Fruit fly (Drosophila melanogaster) whole organism, pupa: Measurements from ENCODE around the gene gny.

Source experiments
- CG10348 ChIP-seq: fragments of 200-800 bp; sonication (Bioruptor generic); IDR thresholded peaks from 2 replicates; pipeline ENCODE4 v1.3.6; 2022; ENCODE audit warnings: missing biosample characterization, missing genetic modification characterization
- CG12605 ChIP-seq: fragments of 200-800 bp; sonication (Bioruptor generic); IDR thresholded peaks from 2 replicates; pipeline ENCODE4 v1.3.6; 2022; ENCODE audit warnings: missing biosample characterization, missing genetic modification characterization
- CG13204 ChIP-seq: fragments of 200-800 bp; sonication (Bioruptor generic); optimal IDR thresholded peaks from 2 replicates; lab custom pipeline; 2018; ENCODE audit warnings: missing biosample characterization, mild to moderate bottlenecking, missing genetic modification characterization, moderate library complexity
- CG14655 ChIP-seq: fragments of 200-800 bp; sonication (Bioruptor generic); optimal IDR thresholded peaks from 3 replicates; lab custom pipeline; 2017; ENCODE audit warnings: mild to moderate bottlenecking, missing biosample characterization, missing genetic modification reagents, missing genetic modification characterization
- CG15710 ChIP-seq: fragments of 200-800 bp; sonication (Bioruptor generic); optimal IDR thresholded peaks from 2 replicates; lab custom pipeline; 2018; ENCODE audit warnings: missing biosample characterization, mild to moderate bottlenecking, missing genetic modification characterization, moderate library complexity
- CG17806 ChIP-seq: fragments of 200-800 bp; sonication (Bioruptor generic); optimal IDR thresholded peaks from 2 replicates; lab custom pipeline; 2018; ENCODE audit warnings: missing biosample characterization, mild to moderate bottlenecking, missing genetic modification characterization, moderate library complexity
- CG32121 ChIP-seq: fragments of 200-800 bp; sonication (Bioruptor generic); IDR thresholded peaks from 2 replicates; pipeline ENCODE4 v1.3.6; 2022; ENCODE audit warnings: missing biosample characterization, missing genetic modification characterization
- CG34367 ChIP-seq: fragments of 200-800 bp; sonication (Bioruptor generic); optimal IDR thresholded peaks from 2 replicates; lab custom pipeline; 2018; ENCODE audit warnings: missing biosample characterization, mild to moderate bottlenecking, missing genetic modification characterization
- CG4496 ChIP-seq: fragments of 200-800 bp; sonication (Bioruptor generic); IDR thresholded peaks from 3 replicates; pipeline ENCODE4 v1.3.6; 2022; ENCODE audit warnings: missing biosample characterization, missing genetic modification characterization
- CG8159 ChIP-seq: fragments of 200-800 bp; sonication (Bioruptor generic); optimal IDR thresholded peaks from 3 replicates; lab custom pipeline; 2018; ENCODE audit warnings: missing biosample characterization, mild to moderate bottlenecking, missing genetic modification characterization, moderate library complexity
- CG8301 ChIP-seq: fragments of 200-800 bp; sonication (Bioruptor generic); optimal IDR thresholded peaks from 2 replicates; lab custom pipeline; 2018; ENCODE audit warnings: missing biosample characterization, mild to moderate bottlenecking, missing genetic modification characterization
- CG9948 ChIP-seq: fragments of 200-800 bp; sonication (Bioruptor generic); optimal IDR thresholded peaks from 2 replicates; lab custom pipeline; 2018; ENCODE audit warnings: missing biosample characterization, mild to moderate bottlenecking, missing genetic modification characterization, moderate library complexity
- D1 ChIP-seq: fragments of 200-800 bp; sonication (Bioruptor generic); optimal IDR thresholded peaks from 2 replicates; lab custom pipeline; 2018; ENCODE audit warnings: missing biosample characterization, mild to moderate bottlenecking, missing genetic modification characterization, moderate library complexity
- EcR ChIP-seq: fragments of 200-800 bp; sonication (Bioruptor generic); optimal IDR thresholded peaks from 3 replicates; lab custom pipeline; 2019; ENCODE audit warnings: missing biosample characterization, missing genetic modification characterization, mild to moderate bottlenecking, moderate library complexity, missing genetic modification reagents
- Ets98B ChIP-seq: fragments of 200-800 bp; sonication (Bioruptor generic); IDR thresholded peaks from 2 replicates; pipeline ENCODE4 v1.3.6; 2022; ENCODE audit warnings: missing biosample characterization, missing genetic modification characterization
- Pif1A ChIP-seq: fragments of 200-800 bp; sonication (Bioruptor generic); optimal IDR thresholded peaks from 3 replicates; lab custom pipeline; 2016; ENCODE audit warnings: missing biosample characterization, missing genetic modification characterization
- Pif1B ChIP-seq: fragments of 200-800 bp; sonication (Bioruptor generic); optimal IDR thresholded peaks from 3 replicates; lab custom pipeline; 2016; ENCODE audit warnings: missing biosample characterization, missing genetic modification characterization
- Snoo ChIP-seq: fragments of 200-800 bp; sonication (Bioruptor generic); optimal IDR thresholded peaks from 3 replicates; lab custom pipeline; 2017; ENCODE audit warnings: missing biosample characterization, mild to moderate bottlenecking, missing genetic modification characterization, inconsistent platforms
- fd96Ca ChIP-seq: fragments of 200-800 bp; sonication (Bioruptor generic); IDR thresholded peaks from 3 replicates; pipeline ENCODE4 v1.3.6; 2022; ENCODE audit warnings: missing biosample characterization, missing genetic modification characterization
- gl ChIP-seq: fragments of 200-800 bp; sonication (Bioruptor generic); optimal IDR thresholded peaks from 2 replicates; lab custom pipeline; 2018; ENCODE audit warnings: missing biosample characterization, mild to moderate bottlenecking, missing genetic modification characterization
- rn ChIP-seq: fragments of 200-800 bp; sonication (Bioruptor generic); IDR thresholded peaks from 2 replicates; pipeline ENCODE4 v1.3.6; 2022; ENCODE audit warnings: missing biosample characterization, missing genetic modification characterization

The gny gene

dm6 chr2L:10379865-10380264 lies at the start of gene gny:
Gene gny (plus strand): TSS chr2L:10380103.
- TF ChIP-seq CG12605 = no peak
- no peak for TF ChIP-seq D1 (tag; lab: Kevin White, UChicago)

dm6 chr2L:10331066-10331847 lies 48.6 kb upstream of the gny start, which contains the start of the genes Schip1 and Cox10:
Gene Schip1 (minus strand): TSS chr2L:10331116.
Gene Cox10 (plus strand): TSS chr2L:10331471.
- TF ChIP-seq Ets98B (no peak), Pif1A (GFP tag; lab: Kevin White, UChicago) (no peak)

dm6 chr2L:10333091-10333991 lies 46.6 kb upstream of the gny start, which contains the start of gene GATAd:
Gene GATAd (plus strand): TSS chr2L:10333734.
- TF ChIP-seq CG8301 (tag; lab: Kevin White, UChicago) = no peak

- TF ChIP-seq Snoo (tag; lab: Kevin White, UChicago) (no peak), CG9948 (tag; lab: Kevin White, UChicago) (no peak), Ets98B (no peak), D1 (tag; lab: Kevin White, UChicago) (no peak), rn (GFP tag; lab: Robert Waterston, UW) (no peak), CG8159 (tag; lab: Kevin White, UChicago) (no peak), EcR (GFP tag; lab: Kevin White, UChicago) (no peak), CG14655 (GFP tag; lab: Kevin White, UChicago) (no peak), CG32121 (GFP tag; lab: Robert Waterston, UW) (no peak), CG34367 (no peak), CG12605 (no peak)
These were observed 45.7 kb upstream of the gny start for dm6 chr2L:10334213-10334612.

dm6 chr2L:10334854-10335277 lies 45.0 kb upstream of the gny start:
- TF ChIP-seq CG13204 (GFP tag; lab: Kevin White, UChicago) (no peak), CG15710 (tag; lab: Kevin White, UChicago) (peak; percentile 14), gl (tag; lab: Kevin White, UChicago) (peak; percentile 28), CG34367 (peak; percentile 48), CG8159 (tag; lab: Kevin White, UChicago) (no peak), Ets98B (peak; percentile 64; the same call in 1 of the 2 replicates), CG9948 (tag; lab: Kevin White, UChicago) (peak; percentile 5), Pif1A (GFP tag; lab: Kevin White, UChicago) (no peak), CG17806 (peak; percentile 28), CG14655 (GFP tag; lab: Kevin White, UChicago) (no peak), CG12605 (no peak), D1 (tag; lab: Kevin White, UChicago) (no peak), Snoo (tag; lab: Kevin White, UChicago) (peak; percentile 30), Pif1B (GFP tag; lab: Kevin White, UChicago) (peak; percentile 63), CG32121 (GFP tag; lab: Robert Waterston, UW) (peak; percentile 51; the same call in 1 of the 2 replicates), CG4496 (no peak), EcR (GFP tag; lab: Kevin White, UChicago) (peak; percentile 84), CG8301 (tag; lab: Kevin White, UChicago) (peak; percentile 21), CG10348 (GFP tag; lab: Robert Waterston, UW) (no peak), fd96Ca (no peak), rn (GFP tag; lab: Robert Waterston, UW) (no peak)

- TF ChIP-seq Ets98B (peak; percentile 36; the same call in 1 of the 2 replicates), CG8159 (tag; lab: Kevin White, UChicago) (peak; percentile 39), Snoo (tag; lab: Kevin White, UChicago) (peak; percentile 25), CG17806 (no peak), CG14655 (GFP tag; lab: Kevin White, UChicago) (no peak), D1 (tag; lab: Kevin White, UChicago) (no peak), CG15710 (tag; lab: Kevin White, UChicago) (peak; percentile 36), fd96Ca (no peak), CG10348 (GFP tag; lab: Robert Waterston, UW) (no peak), Pif1B (GFP tag; lab: Kevin White, UChicago) (no peak), EcR (GFP tag; lab: Kevin White, UChicago) (no peak), CG34367 (no peak), CG32121 (GFP tag; lab: Robert Waterston, UW) (peak; percentile 11; the same call in 1 of the 2 replicates), CG4496 (no peak), CG8301 (tag; lab: Kevin White, UChicago) (no peak), rn (GFP tag; lab: Robert Waterston, UW) (no peak), CG12605 (0 out of 2 replicates have a peak, but pooled peaks have one; percentile 23), Pif1A (GFP tag; lab: Kevin White, UChicago) (peak; percentile 19), gl (tag; lab: Kevin White, UChicago) (no peak), CG13204 (GFP tag; lab: Kevin White, UChicago) (no peak), CG9948 (tag; lab: Kevin White, UChicago) (peak; percentile 3)
These were observed 40.6 kb upstream of the gny start, which contains the start of gene SamDC for dm6 chr2L:10339212-10339721. Gene SamDC (plus strand): TSS chr2L:10339457.
